Worm (Caenorhabditis elegans) whole organism, mixed stage, embryonic: Measurements from ENCODE around the gene gpa-1.
A peak's percentile ranks its signal among the peaks of the same experiment; 100 is the strongest.

Experiments used
- bed-3 ChIP-seq: fragments of 200-800 bp; sonication (Bioruptor generic); optimal IDR thresholded peaks from 3 replicates; lab custom pipeline; 2018; ENCODE audit warnings: mild to moderate bottlenecking, missing genetic modification characterization, moderate library complexity, missing compliant biosample characterization
- blmp-1 ChIP-seq: fragments of 150-350 bp; optimal IDR thresholded peaks from 2 replicates; lab custom pipeline; 2014; ENCODE audit warnings: missing biosample characterization, missing genetic modification characterization
- ceh-39 ChIP-seq: fragments of 150-350 bp; optimal IDR thresholded peaks from 2 replicates; lab custom pipeline; 2014; ENCODE audit warnings: missing biosample characterization, missing genetic modification characterization
- ceh-43 ChIP-seq: fragments of 200-800 bp; sonication (Bioruptor generic); optimal IDR thresholded peaks from 2 replicates; lab custom pipeline; 2018; ENCODE audit warnings: mild to moderate bottlenecking, missing genetic modification characterization, moderate library complexity, missing compliant biosample characterization
- ceh-83 ChIP-seq: fragments of 200-800 bp; sonication (Bioruptor generic); optimal IDR thresholded peaks from 2 replicates; lab custom pipeline; 2018; ENCODE audit warnings: mild to moderate bottlenecking, missing genetic modification characterization, missing compliant biosample characterization
- ces-1 ChIP-seq: fragments of 150-350 bp; optimal IDR thresholded peaks from 2 replicates; lab custom pipeline; 2014; ENCODE audit warnings: missing biosample characterization, missing genetic modification reagents, missing genetic modification characterization
- cnd-1 ChIP-seq: fragments of 200-800 bp; sonication (Bioruptor generic); optimal IDR thresholded peaks from 2 replicates; lab custom pipeline; 2018; ENCODE audit warnings: mild to moderate bottlenecking, missing genetic modification characterization, missing compliant biosample characterization
- drap-1 ChIP-seq: fragments of 200-800 bp; sonication (Bioruptor generic); optimal IDR thresholded peaks from 3 replicates; lab custom pipeline; 2018; ENCODE audit warnings: mild to moderate bottlenecking, missing genetic modification characterization, missing compliant biosample characterization
- elt-1 ChIP-seq: sonication (generic microtip); optimal IDR thresholded peaks from 2 replicates; lab custom pipeline; 2017; ENCODE audit warnings: missing genetic modification characterization, mild to moderate bottlenecking, missing compliant biosample characterization, antibody characterized with exemption, moderate library complexity, borderline replicate concordance; ENCODE audit not compliant: insufficient read depth
- elt-3 ChIP-seq: fragments of 150-350 bp; optimal IDR thresholded peaks from 2 replicates; lab custom pipeline; 2014; ENCODE audit warnings: missing biosample characterization, missing genetic modification characterization
- flh-1 ChIP-seq: fragments of 200-800 bp; sonication (Bioruptor generic); optimal IDR thresholded peaks from 2 replicates; lab custom pipeline; 2018; ENCODE audit warnings: mild to moderate bottlenecking, missing genetic modification characterization, moderate library complexity, missing compliant biosample characterization
- ham-2 ChIP-seq: fragments of 200-800 bp; sonication (Bioruptor generic); optimal IDR thresholded peaks from 2 replicates; lab custom pipeline; 2018; ENCODE audit warnings: mild to moderate bottlenecking, missing genetic modification characterization, missing compliant biosample characterization
- hlh-1 ChIP-seq: fragments of 150-350 bp; optimal IDR thresholded peaks from 2 replicates; lab custom pipeline; 2014; ENCODE audit warnings: missing biosample characterization, missing genetic modification reagents, missing genetic modification characterization
- lin-13 ChIP-seq: fragments of 150-350 bp; optimal IDR thresholded peaks from 2 replicates; lab custom pipeline; 2014; ENCODE audit warnings: missing biosample characterization, missing genetic modification characterization
- lsy-2 ChIP-seq: fragments of 150-350 bp; optimal IDR thresholded peaks from 2 replicates; lab custom pipeline; 2014; ENCODE audit warnings: missing biosample characterization, missing genetic modification characterization
- mab-5 ChIP-seq: fragments of 150-350 bp; optimal IDR thresholded peaks from 2 replicates; lab custom pipeline; 2014; ENCODE audit warnings: missing biosample characterization, missing genetic modification characterization
- mep-1 ChIP-seq: fragments of 150-350 bp; optimal IDR thresholded peaks from 2 replicates; lab custom pipeline; 2017; ENCODE audit warnings: missing biosample characterization, missing genetic modification reagents, missing genetic modification characterization, inconsistent platforms
- mls-2 ChIP-seq: sonication (generic microtip); optimal IDR thresholded peaks from 2 replicates; lab custom pipeline; 2016; ENCODE audit warnings: mild to moderate bottlenecking, missing genetic modification characterization, moderate library complexity, missing compliant biosample characterization
- nhr-12 ChIP-seq: fragments of 150-350 bp; optimal IDR thresholded peaks from 2 replicates; lab custom pipeline; 2014; ENCODE audit warnings: missing biosample characterization, missing genetic modification characterization
- nhr-2 ChIP-seq: fragments of 150-350 bp; optimal IDR thresholded peaks from 2 replicates; lab custom pipeline; 2014; ENCODE audit warnings: missing biosample characterization, missing genetic modification characterization
- nhr-237 ChIP-seq: fragments of 150-350 bp; optimal IDR thresholded peaks from 2 replicates; lab custom pipeline; 2014; ENCODE audit warnings: missing biosample characterization, missing genetic modification characterization
- nhr-28 ChIP-seq: fragments of 150-350 bp; optimal IDR thresholded peaks from 2 replicates; lab custom pipeline; 2014; ENCODE audit warnings: missing biosample characterization, missing genetic modification characterization
- nhr-76 ChIP-seq: sonication (generic microtip); optimal IDR thresholded peaks from 2 replicates; lab custom pipeline; 2017; ENCODE audit warnings: missing biosample characterization, missing genetic modification characterization
- pha-4 ChIP-seq: fragments of 150-350 bp; optimal IDR thresholded peaks from 2 replicates; lab custom pipeline; 2018; ENCODE audit warnings: missing biosample characterization, missing genetic modification reagents, missing genetic modification characterization
- snpc-4 ChIP-seq: fragments of 150-350 bp; optimal IDR thresholded peaks from 2 replicates; lab custom pipeline; 2014; ENCODE audit warnings: missing biosample characterization, missing genetic modification characterization
- sptf-1 ChIP-seq: sonication (generic microtip); optimal IDR thresholded peaks from 2 replicates; lab custom pipeline; 2017; ENCODE audit warnings: mild to moderate bottlenecking, missing genetic modification characterization, moderate library complexity, missing compliant biosample characterization
- tbx-8 ChIP-seq: fragments of 200-800 bp; sonication (Bioruptor generic); optimal IDR thresholded peaks from 2 replicates; lab custom pipeline; 2018; ENCODE audit warnings: mild to moderate bottlenecking, missing genetic modification characterization, moderate library complexity, missing compliant biosample characterization
- unc-120 ChIP-seq: sonication (generic microtip); optimal IDR thresholded peaks from 2 replicates; lab custom pipeline; 2017; ENCODE audit warnings: missing genetic modification characterization, missing compliant biosample characterization; ENCODE audit not compliant: poor library complexity, severe bottlenecking
- unc-39 ChIP-seq: fragments of 150-350 bp; optimal IDR thresholded peaks from 2 replicates; lab custom pipeline; 2014; ENCODE audit warnings: missing biosample characterization, missing genetic modification characterization
- unc-62 ChIP-seq: fragments of 150-350 bp; optimal IDR thresholded peaks from 2 replicates; lab custom pipeline; 2014; ENCODE audit warnings: missing biosample characterization, missing genetic modification reagents, missing genetic modification characterization
- zip-8 ChIP-seq: fragments of 150-350 bp; optimal IDR thresholded peaks from 2 replicates; lab custom pipeline; 2014; ENCODE audit warnings: missing biosample characterization, missing genetic modification characterization
- ztf-11 ChIP-seq: fragments of 150-350 bp; optimal IDR thresholded peaks from 2 replicates; lab custom pipeline; 2014; ENCODE audit warnings: missing biosample characterization, missing genetic modification characterization

gpa-1 gene

DNA sequence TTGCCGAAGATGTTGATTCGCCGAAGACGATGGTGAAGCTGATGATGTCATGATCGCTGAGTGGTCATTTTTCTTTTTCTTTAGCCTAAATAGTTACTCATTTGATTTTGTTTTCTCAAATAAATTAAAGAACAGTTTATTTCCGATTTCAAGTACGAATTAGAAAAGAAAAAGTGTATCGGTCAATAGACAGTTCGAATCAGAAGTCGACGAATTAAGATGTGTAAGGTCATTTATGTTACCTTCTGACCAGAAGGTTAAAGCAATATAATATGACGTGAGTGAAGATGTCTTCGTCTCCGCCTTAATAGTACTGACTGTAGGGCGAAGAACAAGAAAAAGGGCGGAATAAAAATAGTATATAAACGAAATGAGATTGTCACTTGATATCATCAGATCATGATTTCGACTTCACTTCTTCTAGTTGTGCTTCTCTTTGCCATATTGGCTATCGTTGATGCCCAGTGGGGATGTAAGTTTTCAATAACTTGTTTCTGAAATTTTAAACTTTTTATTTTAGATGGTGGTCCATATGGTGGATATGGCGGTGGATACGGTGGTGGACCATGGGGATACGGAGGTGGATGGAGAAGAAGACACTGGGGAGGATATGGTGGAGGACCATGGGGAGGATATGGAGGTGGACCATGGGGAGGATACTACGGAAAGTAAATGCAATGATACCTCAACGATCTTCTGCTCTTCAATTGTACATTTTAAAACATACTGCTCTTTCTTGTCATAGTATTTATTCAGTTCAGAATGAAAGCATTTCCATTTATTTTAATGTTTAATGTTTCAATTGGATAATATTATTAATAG, 30.3 kb downstream of the gpa-1 start, which contains the start of the genes T19C4.24 and nlp-33:
T19C4.24 (minus strand) TSS at position 51 of the 822 bp plus-strand sequence.
nlp-33 (plus strand) TSS at position 389 of the 822 bp plus-strand sequence.
- TF ChIP-seq lsy-2 (tag; lab: Kevin White, UChicago) (no peak), elt-3 (tag; lab: Kevin White, UChicago) (no peak), ztf-11 (tag; lab: Kevin White, UChicago) (no peak), ham-2 (no peak), unc-39 (tag; lab: Kevin White, UChicago) (no peak), mls-2 (tag; lab: Kevin White, UChicago) (no peak), zip-8 (tag; lab: Kevin White, UChicago) (no peak), bed-3 (no peak), cnd-1 (no peak), drap-1 (GFP tag; lab: Kevin White, UChicago) (no peak), unc-120 (tag; lab: Kevin White, UChicago) (no peak), nhr-76 (tag; lab: Kevin White, UChicago) (no peak), ces-1 (GFP tag; lab: Kevin White, UChicago) (no peak), lin-13 (tag; lab: Kevin White, UChicago) (no peak), ceh-39 (tag; lab: Kevin White, UChicago) (no peak), ceh-83 (GFP tag; lab: Kevin White, UChicago) (no peak), unc-62 (GFP tag; lab: Kevin White, UChicago) (no peak)

ce11 chrV:11144694-11145093, 32.8 kb downstream of the gpa-1 start, which contains the start of gene C06H2.7:
Gene C06H2.7 (minus strand): TSS chrV:11144794.
- no peak for TF ChIP-seq unc-120 (tag; lab: Kevin White, UChicago)
- no peak for TF ChIP-seq pha-4 (tag; lab: Kevin White, UChicago)
- no peak for TF ChIP-seq ztf-11 (tag; lab: Kevin White, UChicago)
- TF ChIP-seq nhr-2 (tag; lab: Kevin White, UChicago), result no peak
- TF ChIP-seq drap-1 (GFP tag; lab: Kevin White, UChicago), result no peak
- no peak for TF ChIP-seq nhr-237
- TF ChIP-seq snpc-4 (tag; lab: Kevin White, UChicago), result no peak
- no peak for TF ChIP-seq blmp-1
- TF ChIP-seq elt-1 (tag; lab: Kevin White, UChicago), result no peak
- TF ChIP-seq sptf-1 (tag; lab: Kevin White, UChicago), result no peak
- no peak for TF ChIP-seq mep-1 (tag; lab: Kevin White, UChicago)
- no peak for TF ChIP-seq tbx-8 (GFP tag; lab: Kevin White, UChicago)
- TF ChIP-seq flh-1 (GFP tag; lab: Kevin White, UChicago), result no peak
- TF ChIP-seq mab-5 (tag; lab: Kevin White, UChicago), result no peak
- TF ChIP-seq ceh-43 (GFP tag; lab: Kevin White, UChicago), result no peak
- TF ChIP-seq nhr-28 (tag; lab: Kevin White, UChicago), result no peak
- TF ChIP-seq nhr-76 (tag; lab: Kevin White, UChicago), result no peak
- no peak for TF ChIP-seq ceh-39 (tag; lab: Kevin White, UChicago)

ce11 chrV:11141179-11141578, 36.3 kb downstream of the gpa-1 start, which contains the start of gene folt-1:
Gene folt-1 (plus strand): TSS chrV:11141479.
- TF ChIP-seq nhr-12 (tag; lab: Kevin White, UChicago) (no peak), elt-1 (tag; lab: Kevin White, UChicago) (no peak), unc-62 (GFP tag; lab: Kevin White, UChicago) (no peak), zip-8 (tag; lab: Kevin White, UChicago) (no peak), pha-4 (tag; lab: Kevin White, UChicago) (no peak), ceh-39 (tag; lab: Kevin White, UChicago) (no peak), ztf-11 (tag; lab: Kevin White, UChicago) (no peak), ceh-83 (GFP tag; lab: Kevin White, UChicago) (no peak), blmp-1 (no peak)

DNA sequence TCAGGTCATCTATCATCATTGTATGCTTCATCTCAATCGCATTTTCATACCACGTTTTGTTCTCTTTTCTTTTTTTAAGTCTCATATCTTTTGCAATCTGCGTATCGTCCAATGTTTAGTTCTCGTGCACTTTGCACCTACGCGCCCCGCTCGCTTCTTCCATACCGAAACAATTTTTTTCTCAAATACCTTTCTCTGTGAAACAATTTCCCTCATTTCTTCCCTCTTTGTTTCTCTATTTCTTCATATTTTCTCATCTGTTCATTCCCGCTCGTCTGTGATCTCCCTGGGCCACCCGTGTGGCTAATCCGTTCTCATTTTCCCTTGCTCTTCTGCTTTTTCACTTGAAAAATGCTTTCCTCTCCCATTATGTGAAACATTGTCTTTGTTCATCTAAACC, 37.2 kb downstream of the gpa-1 start:
- TF ChIP-seq cnd-1, result no peak
- TF ChIP-seq hlh-1 (tag; lab: Kevin White, UChicago), result peak; percentile 3
- peak; percentile 65 for TF ChIP-seq unc-120 (tag; lab: Kevin White, UChicago)
